Worm (Caenorhabditis elegans): ENCODE measurements around the gene R02D5.24.

DNA sequence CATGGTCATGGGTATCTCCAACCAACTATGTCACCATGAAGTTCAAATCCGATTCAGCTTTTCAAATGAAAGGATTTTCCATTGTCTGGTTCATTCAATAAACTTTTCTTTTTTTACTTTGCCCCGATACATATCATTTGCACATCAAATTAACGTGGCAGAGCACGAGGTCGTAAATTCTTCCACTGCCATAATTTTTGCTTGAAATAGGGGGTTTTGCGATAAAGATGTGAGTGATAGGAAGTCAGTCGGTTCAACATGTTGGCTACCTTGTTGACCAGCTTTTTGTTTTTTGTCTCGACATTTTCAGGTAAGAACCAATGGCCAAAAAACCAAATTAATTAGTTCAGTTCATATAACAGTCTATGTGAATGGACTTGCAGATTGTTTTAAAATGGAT, 24.5 kb upstream of the R02D5.24 start, which contains the start of gene clec-54:
- TF ChIP-seq cog-1 (tag; optimal IDR thresholded peaks at IDR 0.05) (no peak), tab-1 (GFP tag; IDR thresholded peaks at IDR 0.05) (no peak)

Measured in whole organism, midembryonic.